Worm (Caenorhabditis elegans) whole organism, mixed stage, embryonic: ENCODE measurements around the gene cest-4.

ENCODE experiments used
- M03D4.4 ChIP-seq: sonication (generic microtip); optimal IDR thresholded peaks from 2 replicates; lab custom pipeline; 2017; ENCODE audit warnings: mild to moderate bottlenecking, missing genetic modification characterization, missing compliant biosample characterization
- ces-1 ChIP-seq: fragments of 150-350 bp; optimal IDR thresholded peaks from 2 replicates; lab custom pipeline; 2014; ENCODE audit warnings: missing biosample characterization, missing genetic modification reagents, missing genetic modification characterization
- ham-2 ChIP-seq: fragments of 200-800 bp; sonication (Bioruptor generic); optimal IDR thresholded peaks from 2 replicates; lab custom pipeline; 2018; ENCODE audit warnings: mild to moderate bottlenecking, missing genetic modification characterization, missing compliant biosample characterization
- lin-32 ChIP-seq: fragments of 200-800 bp; sonication (Bioruptor generic); optimal IDR thresholded peaks from 2 replicates; lab custom pipeline; 2018; ENCODE audit warnings: mild to moderate bottlenecking, missing genetic modification characterization, missing compliant biosample characterization
- nhr-76 ChIP-seq: sonication (generic microtip); optimal IDR thresholded peaks from 2 replicates; lab custom pipeline; 2017; ENCODE audit warnings: missing biosample characterization, missing genetic modification characterization
- sptf-1 ChIP-seq: sonication (generic microtip); optimal IDR thresholded peaks from 2 replicates; lab custom pipeline; 2017; ENCODE audit warnings: mild to moderate bottlenecking, missing genetic modification characterization, moderate library complexity, missing compliant biosample characterization
- unc-120 ChIP-seq: sonication (generic microtip); optimal IDR thresholded peaks from 2 replicates; lab custom pipeline; 2017; ENCODE audit warnings: missing genetic modification characterization, missing compliant biosample characterization; ENCODE audit not compliant: poor library complexity, severe bottlenecking
- unc-62 ChIP-seq: fragments of 150-350 bp; optimal IDR thresholded peaks from 2 replicates; lab custom pipeline; 2014; ENCODE audit warnings: missing biosample characterization, missing genetic modification reagents, missing genetic modification characterization

cest-4 gene

ce11 chrIV:6751213-6751612, 50.9 kb downstream of the cest-4 start:
- TF ChIP-seq ces-1 (GFP tag; lab: Kevin White, UChicago) (no peak), nhr-76 (no peak), sptf-1 (tag; lab: Kevin White, UChicago) (no peak), ham-2 (GFP tag; lab: Kevin White, UChicago) (no peak), unc-120 (tag; lab: Kevin White, UChicago) (no peak), lin-32 (no peak), M03D4.4 (tag; lab: Kevin White, UChicago) (no peak)

- peak; percentile 26 for TF ChIP-seq unc-62 (GFP tag; lab: Kevin White, UChicago)
- TF ChIP-seq nhr-76, result no peak
- TF ChIP-seq, all 35 proteins: peak for 1
Observed at ce11 chrIV:6750117-6750516, 52.0 kb downstream of the cest-4 start.
